Worm (Caenorhabditis elegans): ENCODE measurements around the gene cht-6.

Gene cht-6

DNA sequence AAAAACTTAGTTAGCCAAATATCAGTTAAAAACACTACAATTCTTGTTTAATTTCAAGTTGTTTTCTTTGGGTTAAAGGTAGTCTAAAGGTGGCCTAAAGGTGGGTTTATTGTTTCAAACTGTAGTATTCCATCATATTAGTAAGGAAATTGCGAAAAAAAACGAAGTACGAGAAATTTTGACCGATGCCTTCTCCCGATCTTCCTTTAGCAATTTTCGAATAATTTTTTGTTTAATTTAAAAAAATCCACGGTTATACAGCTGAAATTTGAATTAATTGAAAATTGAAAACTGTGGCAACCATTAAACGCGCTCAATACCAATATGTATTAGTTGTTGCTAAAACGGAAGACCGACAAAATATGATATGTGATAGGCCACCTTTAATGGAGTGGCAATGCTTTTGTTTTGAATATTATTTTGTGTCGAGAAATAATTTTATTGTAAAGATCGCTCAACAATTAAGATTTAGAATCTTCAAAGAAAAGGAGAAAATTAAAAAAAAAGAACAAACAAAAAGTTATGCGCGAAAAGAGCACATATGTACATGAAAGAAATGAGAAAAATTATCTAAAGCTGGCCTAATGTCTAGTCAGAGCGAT, 13.7 kb upstream of the cht-6 start (continued):
- TF ChIP-seq dve-1 (tag; optimal IDR thresholded peaks at IDR 0.05; ENCODE audit: insufficient read depth) = peak; percentile 59
- no peak for TF ChIP-seq attf-4 (tag; optimal IDR thresholded peaks at IDR 0.05)
- no peak for TF ChIP-seq F37D6.2 (tag; optimal IDR thresholded peaks at IDR 0.05)
- no peak for TF ChIP-seq snpc-4 (tag; optimal IDR thresholded peaks at IDR 0.05)
- TF ChIP-seq spr-3 (GFP tag; optimal IDR thresholded peaks at IDR 0.05) = no peak
- peak; percentile 49 for TF ChIP-seq nhr-77 (tag; optimal IDR thresholded peaks at IDR 0.05)
- TF ChIP-seq dmd-9 (GFP tag; IDR thresholded peaks at IDR 0.05) = no peak
- no peak for TF ChIP-seq nhr-6 (tag; optimal IDR thresholded peaks at IDR 0.05)
- TF ChIP-seq rbr-2 (tag; optimal IDR thresholded peaks at IDR 0.05) = no peak
- no peak for TF ChIP-seq ceh-62 (tag; optimal IDR thresholded peaks at IDR 0.05)
- no peak for TF ChIP-seq egl-43 (GFP tag; IDR thresholded peaks at IDR 0.05)
- no peak for TF ChIP-seq nhr-48 (tag; optimal IDR thresholded peaks at IDR 0.05)
- TF ChIP-seq nhr-11 (tag; optimal IDR thresholded peaks at IDR 0.05) = no peak
- no peak for TF ChIP-seq arid-1 (GFP tag; conservative IDR thresholded peaks at IDR 0.05)
- TF ChIP-seq sdz-12 (GFP tag; optimal IDR thresholded peaks at IDR 0.05) = no peak
- no peak for TF ChIP-seq gei-8 (GFP tag; optimal IDR thresholded peaks at IDR 0.05)
- TF ChIP-seq php-3 (GFP tag; IDR thresholded peaks at IDR 0.05) = no peak
- TF ChIP-seq mdl-1 (tag; optimal IDR thresholded peaks at IDR 0.05) = no peak
- peak; percentile 19; the same call in 1 of the 2 replicates for TF ChIP-seq lim-7 (GFP tag; IDR thresholded peaks at IDR 0.05)
- TF ChIP-seq mep-1 (tag; optimal IDR thresholded peaks at IDR 0.05) = peak; percentile 59
- TF ChIP-seq saeg-2 (GFP tag; IDR thresholded peaks at IDR 0.05) = no peak
- no peak for TF ChIP-seq ceh-32 (tag; optimal IDR thresholded peaks at IDR 0.05; ENCODE audit: poor library complexity)
- no peak for TF ChIP-seq ceh-20 (GFP tag; IDR thresholded peaks at IDR 0.05)
- no peak for TF ChIP-seq hmg-1.1 (GFP tag; IDR thresholded peaks at IDR 0.05)
- no peak for TF ChIP-seq ceh-28 (tag; optimal IDR thresholded peaks at IDR 0.05)
- no peak for TF ChIP-seq dpl-1 (GFP tag; optimal IDR thresholded peaks at IDR 0.05)
- TF ChIP-seq hif-1 (tag; optimal IDR thresholded peaks at IDR 0.05) = no peak
- peak; percentile 42 for TF ChIP-seq lin-38 (GFP tag; IDR thresholded peaks at IDR 0.05)
- no peak for TF ChIP-seq madf-9 (GFP tag; conservative IDR thresholded peaks at IDR 0.05)
- TF ChIP-seq nhr-28 (tag; optimal IDR thresholded peaks at IDR 0.05) = peak; percentile 17
- peak; percentile 55 for TF ChIP-seq nhr-10 (tag; optimal IDR thresholded peaks at IDR 0.05)
- peak; percentile 12; the same call in 1 of the 2 replicates for TF ChIP-seq tra-1 (GFP tag; IDR thresholded peaks at IDR 0.05)
- TF ChIP-seq hlh-30 (tag; optimal IDR thresholded peaks at IDR 0.05; ENCODE audit: insufficient read depth) = no peak
- no peak for TF ChIP-seq unc-130 (GFP tag; optimal IDR thresholded peaks at IDR 0.05)
- TF ChIP-seq mes-2 (tag; optimal IDR thresholded peaks at IDR 0.05; ENCODE audit: poor library complexity, severe bottlenecking) = no peak
- no peak for TF ChIP-seq F10B5.3 (tag; optimal IDR thresholded peaks at IDR 0.05)
- TF ChIP-seq Y48G9A.11 (GFP tag; IDR thresholded peaks at IDR 0.05) = no peak
- TF ChIP-seq egl-27 (tag; optimal IDR thresholded peaks at IDR 0.05) = no peak
- no peak for TF ChIP-seq nhr-237 (tag; optimal IDR thresholded peaks at IDR 0.05)
- no peak for TF ChIP-seq mxl-3 (GFP tag; optimal IDR thresholded peaks at IDR 0.05)
- no peak for TF ChIP-seq nhr-111 (GFP tag; optimal IDR thresholded peaks at IDR 0.05)
- no peak for TF ChIP-seq R02D3.7 (tag; optimal IDR thresholded peaks at IDR 0.05)
- TF ChIP-seq Y5F2A.4 (GFP tag; optimal IDR thresholded peaks at IDR 0.05) = no peak
- TF ChIP-seq mxl-2 (GFP tag; conservative IDR thresholded peaks at IDR 0.05) = no peak
- no peak for TF ChIP-seq tag-97 (GFP tag; IDR thresholded peaks at IDR 0.05)
- TF ChIP-seq zfp-2 (tag; optimal IDR thresholded peaks at IDR 0.05) = no peak
- no peak for TF ChIP-seq ZK337.2 (GFP tag; IDR thresholded peaks at IDR 0.05)
- TF ChIP-seq daf-16 (GFP tag; optimal IDR thresholded peaks at IDR 0.05) = no peak
- no peak for TF ChIP-seq daf-16 (tag; optimal IDR thresholded peaks at IDR 0.05)
- TF ChIP-seq daf-12 (tag; optimal IDR thresholded peaks at IDR 0.05) = no peak
- TF ChIP-seq daf-19 (GFP tag; conservative IDR thresholded peaks at IDR 0.05) = no peak
